Fruit fly (Drosophila melanogaster): ENCODE measurements around the gene CG4045.

Gene CG4045

DNA sequence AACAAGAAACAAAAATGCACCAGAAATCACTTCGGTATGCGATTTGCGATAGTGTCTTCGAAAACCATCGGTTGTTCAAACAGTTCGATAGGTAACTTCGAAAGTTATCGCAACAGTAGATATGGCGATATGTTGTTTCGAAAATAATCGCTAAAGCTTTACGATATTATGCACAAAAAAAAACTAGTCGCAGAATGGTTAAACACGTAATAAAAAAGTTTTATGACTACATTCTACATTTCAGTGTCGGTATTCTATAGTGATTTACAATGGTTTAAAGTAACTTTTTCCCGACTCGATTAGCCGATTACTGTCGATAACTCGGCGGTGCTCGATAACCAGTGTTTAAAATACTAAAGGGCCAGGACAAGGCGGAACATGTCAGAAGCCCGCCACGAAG lies 10.6 kb downstream of the CG4045 start, which contains the start of gene CG4281 (continued):
- peak; percentile 56 for TF ChIP-seq stwl (tag; optimal IDR thresholded peaks at IDR 0.05)
- no peak for TF ChIP-seq CG17328 (GFP tag; IDR thresholded peaks at IDR 0.05)
- TF ChIP-seq pfk (GFP tag; optimal IDR thresholded peaks at IDR 0.05): no peak
- TF ChIP-seq tgo (GFP tag; IDR thresholded peaks at IDR 0.05): no peak
- no peak for TF ChIP-seq H2.0 (GFP tag; IDR thresholded peaks at IDR 0.05)
- TF ChIP-seq CTCF (GFP tag; optimal IDR thresholded peaks at IDR 0.05): no peak
- TF ChIP-seq sim (GFP tag; IDR thresholded peaks at IDR 0.05): no peak
- TF ChIP-seq vnd (GFP tag; IDR thresholded peaks at IDR 0.05; ENCODE audit: partially characterized antibody): peak; percentile 91
- TF ChIP-seq CG16815 (GFP tag; optimal IDR thresholded peaks at IDR 0.05): no peak
- TF ChIP-seq pita (GFP tag; optimal IDR thresholded peaks at IDR 0.05): no peak
- peak; percentile 10 for TF ChIP-seq PHDP (tag; optimal IDR thresholded peaks at IDR 0.05)
- TF ChIP-seq unc-4 (GFP tag; IDR thresholded peaks at IDR 0.05; ENCODE audit: partially characterized antibody): peak; percentile 97
- TF ChIP-seq CG16813 (GFP tag; IDR thresholded peaks at IDR 0.05; ENCODE audit: partially characterized antibody): peak; percentile 88
- TF ChIP-seq CG6654 (GFP tag; optimal IDR thresholded peaks at IDR 0.05): no peak
- no peak for TF ChIP-seq CG18011 (GFP tag; optimal IDR thresholded peaks at IDR 0.05)
- peak; percentile 22 for TF ChIP-seq CG2712 (tag; optimal IDR thresholded peaks at IDR 0.05)
- no peak for TF ChIP-seq CG10462 (GFP tag; optimal IDR thresholded peaks at IDR 0.05)
- peak; percentile 64 for TF ChIP-seq row (GFP tag; IDR thresholded peaks at IDR 0.05)
- TF ChIP-seq CoRest (tag; optimal IDR thresholded peaks at IDR 0.05): peak; percentile 34
- TF ChIP-seq Myb (GFP tag; optimal IDR thresholded peaks at IDR 0.05): peak; percentile 32
- TF ChIP-seq grau (tag; optimal IDR thresholded peaks at IDR 0.05): no peak
- TF ChIP-seq Doc3 (GFP tag; IDR thresholded peaks at IDR 0.05; ENCODE audit: partially characterized antibody): peak; percentile 95
- TF ChIP-seq slbo (GFP tag; IDR thresholded peaks at IDR 0.05): no peak
- no peak for TF ChIP-seq CG6683 (GFP tag; optimal IDR thresholded peaks at IDR 0.05)
- TF ChIP-seq D (optimal IDR thresholded peaks at IDR 0.05): no peak
- no peak for TF ChIP-seq D (GFP tag; optimal IDR thresholded peaks at IDR 0.05)
- no peak for TF ChIP-seq Dad (GFP tag; optimal IDR thresholded peaks at IDR 0.05)
- TF ChIP-seq CG6175 (GFP tag; IDR thresholded peaks at IDR 0.05): no peak
- no peak for TF ChIP-seq bab2 (GFP tag; optimal IDR thresholded peaks at IDR 0.05)
- TF ChIP-seq CG18262 (tag; optimal IDR thresholded peaks at IDR 0.05): no peak
- peak; percentile 82 for TF ChIP-seq E2f2 (GFP tag; IDR thresholded peaks at IDR 0.05)
- TF ChIP-seq Max (GFP tag; optimal IDR thresholded peaks at IDR 0.05): peak; percentile 4
- no peak for TF ChIP-seq GATAe (GFP tag; conservative IDR thresholded peaks at IDR 0.05)
- no peak for TF ChIP-seq CG32532 (GFP tag; IDR thresholded peaks at IDR 0.05)
- TF ChIP-seq bowl (GFP tag; IDR thresholded peaks at IDR 0.05): no peak
- TF ChIP-seq HmgD (GFP tag; optimal IDR thresholded peaks at IDR 0.05): no peak
- no peak for TF ChIP-seq CG8765 (GFP tag; IDR thresholded peaks at IDR 0.05)
- no peak for TF ChIP-seq cato (GFP tag; optimal IDR thresholded peaks at IDR 0.05; ENCODE audit: borderline replicate concordance)
- TF ChIP-seq Gsc (GFP tag; IDR thresholded peaks at IDR 0.05): no peak
- TF ChIP-seq mirr (GFP tag; optimal IDR thresholded peaks at IDR 0.05): no peak
- TF ChIP-seq ftz-f1 (GFP tag; optimal IDR thresholded peaks at IDR 0.05): no peak
- peak; percentile 77 for TF ChIP-seq mld (GFP tag; IDR thresholded peaks at IDR 0.05; ENCODE audit: partially characterized antibody)
- no peak for TF ChIP-seq CG5180 (GFP tag; optimal IDR thresholded peaks at IDR 0.05)
- TF ChIP-seq C15 (GFP tag; IDR thresholded peaks at IDR 0.05): no peak
- no peak for TF ChIP-seq Bdp1 (GFP tag; optimal IDR thresholded peaks at IDR 0.05)
- TF ChIP-seq dimm (GFP tag; IDR thresholded peaks at IDR 0.05): no peak
- TF ChIP-seq CG11085 (GFP tag; IDR thresholded peaks at IDR 0.05): no peak
- no peak for TF ChIP-seq croc (GFP tag; conservative IDR thresholded peaks at IDR 0.05)
- no peak for TF ChIP-seq grn (GFP tag; optimal IDR thresholded peaks at IDR 0.05)
- TF ChIP-seq Antp (GFP tag; optimal IDR thresholded peaks at IDR 0.05): no peak
- TF ChIP-seq Scr (GFP tag; IDR thresholded peaks at IDR 0.05; ENCODE audit: partially characterized antibody): peak; percentile 95
- no peak for TF ChIP-seq tin (GFP tag; optimal IDR thresholded peaks at IDR 0.05)
- no peak for TF ChIP-seq luna (GFP tag; optimal IDR thresholded peaks at IDR 0.05)

All from whole organism, embryonic.